Worm (Caenorhabditis elegans) whole organism, late embryonic: ENCODE data around the gene C06C3.4.

Experiments
- T23F11.4 ChIP-seq: fragments of 200-800 bp; sonication (Bioruptor generic); optimal IDR thresholded peaks from 2 replicates; lab custom pipeline; 2018; ENCODE audit warnings: mild to moderate bottlenecking, missing genetic modification characterization, missing compliant biosample characterization
- ama-1 ChIP-seq: fragments of 150-350 bp; optimal IDR thresholded peaks from 2 replicates; lab custom pipeline; 2014
- ceh-18 ChIP-seq: sonication (generic microtip); optimal IDR thresholded peaks from 2 replicates; lab custom pipeline; 2016; ENCODE audit warnings: missing genetic modification characterization, missing compliant biosample characterization
- ceh-31 ChIP-seq: sonication (generic microtip); optimal IDR thresholded peaks from 2 replicates; lab custom pipeline; 2016; ENCODE audit warnings: missing genetic modification characterization, missing compliant biosample characterization
- ceh-6 ChIP-seq: fragments of 200-800 bp; sonication (Bioruptor generic); optimal IDR thresholded peaks from 2 replicates; lab custom pipeline; 2018; ENCODE audit warnings: mild to moderate bottlenecking, missing genetic modification characterization, missing compliant biosample characterization
- ceh-9 ChIP-seq: sonication (generic microtip); optimal IDR thresholded peaks from 2 replicates; lab custom pipeline; 2016; ENCODE audit warnings: mild to moderate bottlenecking, missing genetic modification characterization, inconsistent platforms, missing compliant biosample characterization
- hlh-30 ChIP-seq: sonication (generic microtip); optimal IDR thresholded peaks from 2 replicates; lab custom pipeline; 2017; ENCODE audit warnings: antibody characterized with exemption, missing genetic modification characterization, missing compliant biosample characterization; ENCODE audit not compliant: insufficient read depth
- hlh-8 ChIP-seq: sonication (generic microtip); optimal IDR thresholded peaks from 2 replicates; lab custom pipeline; 2016; ENCODE audit warnings: missing genotype, missing genetic modification characterization, missing compliant biosample characterization
- mec-3 ChIP-seq: sonication (generic microtip); optimal IDR thresholded peaks from 2 replicates; lab custom pipeline; 2016; ENCODE audit warnings: borderline replicate concordance, missing genetic modification characterization, missing compliant biosample characterization
- pha-4 ChIP-seq: fragments of 150-350 bp; optimal IDR thresholded peaks from 2 replicates; lab custom pipeline; 2018; ENCODE audit warnings: missing biosample characterization, missing genetic modification reagents, missing genetic modification characterization
- tbx-2 ChIP-seq: sonication (generic microtip); optimal IDR thresholded peaks from 2 replicates; lab custom pipeline; 2016; ENCODE audit warnings: missing genetic modification characterization, missing compliant biosample characterization
- unc-42 ChIP-seq: sonication (generic microtip); optimal IDR thresholded peaks from 2 replicates; lab custom pipeline; 2016; ENCODE audit warnings: missing genotype, missing genetic modification characterization, missing compliant biosample characterization

DNA sequence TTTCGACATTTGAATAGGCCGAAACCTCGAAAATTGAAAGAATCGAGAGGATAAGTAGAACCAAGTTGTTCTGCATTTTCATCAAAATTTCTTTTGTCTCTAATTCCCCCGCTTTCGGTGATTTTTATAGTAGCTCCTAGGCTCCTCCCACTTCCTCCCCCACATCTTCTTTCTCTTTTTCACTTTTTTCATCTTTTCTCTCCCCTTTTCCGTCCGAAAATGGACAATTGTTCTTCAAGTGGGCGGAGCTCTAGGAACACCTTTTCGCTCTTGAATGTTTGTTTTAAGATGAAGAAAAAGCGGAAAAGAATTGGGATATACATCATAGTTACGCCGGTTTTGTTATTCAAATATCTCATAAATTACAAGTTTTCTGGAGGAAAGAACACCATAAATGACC, 26.6 kb upstream of the C06C3.4 start, which contains the start of gene F42A8.1:
- TF ChIP-seq ceh-9 (tag; lab: Kevin White, UChicago) (no peak), ceh-6 (GFP tag; lab: Kevin White, UChicago) (no peak), T23F11.4 (GFP tag; lab: Kevin White, UChicago) (no peak), mec-3 (tag; lab: Kevin White, UChicago) (no peak), ceh-31 (no peak), tbx-2 (tag; lab: Kevin White, UChicago) (no peak), unc-42 (no peak), ama-1 (no peak), pha-4 (tag; lab: Kevin White, UChicago) (no peak), hlh-8 (tag; lab: Kevin White, UChicago) (no peak), hlh-30 (tag; lab: Kevin White, UChicago) (no peak), ceh-18 (no peak)
